In the genomic region with DNA sequence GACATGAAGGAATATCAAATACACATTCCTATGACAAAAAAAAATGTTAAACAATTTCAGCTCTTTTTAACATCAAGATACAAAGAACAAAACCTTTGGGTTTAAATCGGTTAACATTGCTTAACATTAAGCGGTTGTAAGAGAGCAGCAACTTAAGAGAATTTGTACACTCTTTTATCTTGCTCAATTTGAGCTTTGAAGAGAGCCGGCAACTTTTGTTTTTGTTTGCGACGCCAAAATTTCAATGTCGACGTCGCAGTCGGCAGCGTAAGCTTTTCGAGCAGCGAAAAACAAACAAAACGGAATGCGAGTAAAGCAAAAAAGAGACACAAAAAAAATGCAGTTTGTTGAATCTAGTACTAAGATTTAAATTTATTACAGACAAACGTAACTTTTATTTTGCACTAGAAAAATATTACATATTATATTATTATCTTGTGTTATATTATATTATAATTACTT, we compare ENCODE assay signal across 4 fruit fly cellular contexts.
TF ChIP-seq lines count a peak whose summit lies in the region.

No protein-coding gene starts in this region.

TF ChIP-seq in whole organism, adult, 20 proteins besides CTCF, POLR2A, EP300 and RAD21 (continued from another document):
- TF ChIP-seq toe (GFP tag; optimal IDR thresholded peaks at IDR 0.05; lab: Kevin White, UChicago) (no peak), CG33017 (tag; optimal IDR thresholded peaks at IDR 0.05; lab: Kevin White, UChicago) (peak; percentile 32), ovo (GFP tag; optimal IDR thresholded peaks at IDR 0.05; lab: Kevin White, UChicago) (no peak)

TF ChIP-seq in whole organism, embryonic, 481 proteins besides CTCF, POLR2A, EP300 and RAD21 (continued from another document):
- TF ChIP-seq nerfin-2 (GFP tag; IDR thresholded peaks at IDR 0.05; lab: Robert Waterston, UW; ENCODE audit: partially characterized antibody) (no peak), bcd (GFP tag; optimal IDR thresholded peaks at IDR 0.05; lab: Kevin White, UChicago) (no peak), Ptx1 (GFP tag; IDR thresholded peaks at IDR 0.05; lab: Robert Waterston, UW) (no peak), Doc2 (GFP tag; IDR thresholded peaks at IDR 0.05; lab: Robert Waterston, UW) (no peak), CG6813 (GFP tag; optimal IDR thresholded peaks at IDR 0.05; lab: Kevin White, UChicago) (no peak), h (optimal IDR thresholded peaks at IDR 0.05; lab: Kevin White, UChicago) (no peak), Dfd (GFP tag; optimal IDR thresholded peaks at IDR 0.05; lab: Kevin White, UChicago) (no peak), nom (GFP tag; optimal IDR thresholded peaks at IDR 0.05; lab: Kevin White, UChicago) (peak; percentile 98), Fer2 (tag; optimal IDR thresholded peaks at IDR 0.05; lab: Kevin White, UChicago) (no peak), CG13296 (GFP tag; optimal IDR thresholded peaks at IDR 0.05; lab: Kevin White, UChicago) (peak; percentile 34), Asciz (GFP tag; optimal IDR thresholded peaks at IDR 0.05; lab: Kevin White, UChicago) (no peak), eve (GFP tag; optimal IDR thresholded peaks at IDR 0.05; lab: Kevin White, UChicago) (peak in 1 of 2 experiments; percentile 52), Trl (optimal IDR thresholded peaks at IDR 0.05; lab: Kevin White, UChicago) (peak; percentile 79 to 91), Trl (GFP tag; optimal IDR thresholded peaks at IDR 0.05; lab: Kevin White, UChicago) (no peak), Ets65A (GFP tag; lab: Kevin White, UChicago) (no peak), inv (GFP tag; IDR thresholded peaks at IDR 0.05; lab: Robert Waterston, UW; ENCODE audit: partially characterized antibody) (no peak), CG4707 (GFP tag; optimal IDR thresholded peaks at IDR 0.05; lab: Kevin White, UChicago) (no peak), CG9215 (GFP tag; IDR thresholded peaks at IDR 0.05; lab: Robert Waterston, UW) (no peak), Ssrp (tag; optimal IDR thresholded peaks at IDR 0.05; lab: Kevin White, UChicago) (no peak), CG30020 (tag; optimal IDR thresholded peaks at IDR 0.05; lab: Kevin White, UChicago) (no peak), Gsc (GFP tag; IDR thresholded peaks at IDR 0.05; lab: Robert Waterston, UW) (no peak), CG13123 (GFP tag; optimal IDR thresholded peaks at IDR 0.05; lab: Kevin White, UChicago) (no peak), Adf1 (GFP tag; IDR thresholded peaks at IDR 0.05; lab: Robert Waterston, UW) (peak; percentile 85)

TF ChIP-seq in whole organism, prepupa, 60 proteins besides CTCF, POLR2A, EP300 and RAD21 (continued from another document):
- TF ChIP-seq CG15336 (GFP tag; IDR thresholded peaks at IDR 0.05; lab: Robert Waterston, UW): peak; percentile 73
- TF ChIP-seq CG6808 (GFP tag; optimal IDR thresholded peaks at IDR 0.05; lab: Kevin White, UChicago): peak; percentile 74
- peak; percentile 42 for TF ChIP-seq Lpt (GFP tag; optimal IDR thresholded peaks at IDR 0.05; lab: Kevin White, UChicago)
- no peak for TF ChIP-seq CG11902 (GFP tag; optimal IDR thresholded peaks at IDR 0.05; lab: Kevin White, UChicago)
- peak; percentile 53 for TF ChIP-seq spab (GFP tag; optimal IDR thresholded peaks at IDR 0.05; lab: Kevin White, UChicago)
- peak; percentile 86 for TF ChIP-seq Blimp-1 (GFP tag; optimal IDR thresholded peaks at IDR 0.05; lab: Kevin White, UChicago)
- TF ChIP-seq achi (GFP tag; optimal IDR thresholded peaks at IDR 0.05; lab: Kevin White, UChicago): peak; percentile 15
- TF ChIP-seq fd85E (GFP tag; optimal IDR thresholded peaks at IDR 0.05; lab: Kevin White, UChicago): no peak
- peak; percentile 55 for TF ChIP-seq CG6854 (GFP tag; optimal IDR thresholded peaks at IDR 0.05; lab: Kevin White, UChicago)
- peak; percentile 66 for TF ChIP-seq dsx (GFP tag; optimal IDR thresholded peaks at IDR 0.05; lab: Kevin White, UChicago; ENCODE audit: poor library complexity, severe bottlenecking)
- TF ChIP-seq net (GFP tag; optimal IDR thresholded peaks at IDR 0.05; lab: Kevin White, UChicago): peak; percentile 41
TF ChIP-seq in whole organism, prepupa: peak in this region for 23.

TF ChIP-seq in whole organism, pupa, 21 proteins besides CTCF, POLR2A, EP300 and RAD21 (continued from another document):
- TF ChIP-seq fd96Ca (GFP tag; IDR thresholded peaks at IDR 0.05; lab: Robert Waterston, UW): peak; percentile 64; the same call in 2 of the 3 replicates
- peak; percentile 89 for TF ChIP-seq gl (tag; optimal IDR thresholded peaks at IDR 0.05; lab: Kevin White, UChicago)
TF ChIP-seq in whole organism, pupa: peak in this region for 15.
